Fruit fly (Drosophila melanogaster) whole organism, embryonic: ENCODE results near the gene Mettl2.

Experiments
- Abd-B ChIP-seq: fragments of 200-800 bp; sonication (Bioruptor generic); optimal IDR thresholded peaks from 2 replicates; lab custom pipeline; 2018; ENCODE audit warnings: missing biosample characterization, mild to moderate bottlenecking, missing genetic modification characterization, moderate library complexity
- Antp ChIP-seq: fragments of 200-800 bp; sonication (Bioruptor generic); optimal IDR thresholded peaks from 3 replicates; lab custom pipeline; 2016; ENCODE audit warnings: missing biosample characterization, missing genetic modification characterization
- B-H2 ChIP-seq: fragments of 200-800 bp; sonication (Bioruptor generic); optimal IDR thresholded peaks from 2 replicates; lab custom pipeline; 2018; ENCODE audit warnings: missing biosample characterization, mild to moderate bottlenecking, missing genetic modification characterization
- CG11504 ChIP-seq: fragments of 200-800 bp; sonication (Bioruptor generic); optimal IDR thresholded peaks from 3 replicates; lab custom pipeline; 2019; ENCODE audit warnings: missing biosample characterization, mild to moderate bottlenecking, missing genetic modification characterization, moderate library complexity
- CG14014 ChIP-seq: fragments of 200-800 bp; sonication (Bioruptor generic); IDR thresholded peaks from 2 replicates; pipeline ENCODE4 v1.3.6; 2022; ENCODE audit warnings: missing biosample characterization, missing genetic modification characterization
- CG15479 ChIP-seq: fragments of 200-800 bp; sonication (Bioruptor generic); optimal IDR thresholded peaks from 3 replicates; lab custom pipeline; 2019; ENCODE audit warnings: missing biosample characterization, mild to moderate bottlenecking, missing genetic modification characterization, moderate library complexity
- CG18262 ChIP-seq: fragments of 200-800 bp; optimal IDR thresholded peaks from 3 replicates; lab custom pipeline; 2019; ENCODE audit warnings: missing biosample characterization, mild to moderate bottlenecking, missing genetic modification characterization, moderate library complexity
- CG2712 ChIP-seq: fragments of 200-800 bp; optimal IDR thresholded peaks from 3 replicates; lab custom pipeline; 2019; ENCODE audit warnings: missing biosample characterization, mild to moderate bottlenecking, missing genetic modification characterization, moderate library complexity
- CG30403 ChIP-seq: fragments of 200-800 bp; sonication (Bioruptor generic); optimal IDR thresholded peaks from 3 replicates; lab custom pipeline; 2016; ENCODE audit warnings: missing biosample characterization, missing genetic modification characterization
- CG31365 ChIP-seq: fragments of 200-800 bp; sonication (Bioruptor generic); optimal IDR thresholded peaks from 2 replicates; lab custom pipeline; 2018; ENCODE audit warnings: missing biosample characterization, mild to moderate bottlenecking, missing genetic modification characterization
- CG31388 ChIP-seq: fragments of 200-800 bp; sonication (Bioruptor generic); optimal IDR thresholded peaks from 2 replicates; lab custom pipeline; 2016; ENCODE audit warnings: missing biosample characterization, missing genetic modification characterization
- CG4820 ChIP-seq: fragments of 200-800 bp; sonication (Bioruptor generic); optimal IDR thresholded peaks from 3 replicates; lab custom pipeline; 2016; ENCODE audit warnings: missing biosample characterization, missing genetic modification characterization
- CG7928 ChIP-seq: fragments of 200-800 bp; sonication (Bioruptor generic); optimal IDR thresholded peaks from 2 replicates; lab custom pipeline; 2017; ENCODE audit warnings: missing biosample characterization, mild to moderate bottlenecking, missing genetic modification characterization
- CG9932 ChIP-seq: fragments of 200-800 bp; sonication (Bioruptor generic); IDR thresholded peaks from 2 replicates; pipeline ENCODE4 v1.3.6; 2022; ENCODE audit warnings: missing biosample characterization, missing genetic modification characterization
- Chrac-16 ChIP-seq: fragments of 200-800 bp; sonication (Bioruptor generic); optimal IDR thresholded peaks from 3 replicates; lab custom pipeline; 2016; ENCODE audit warnings: missing biosample characterization, missing genetic modification characterization
- CoRest ChIP-seq: fragments of 200-800 bp; sonication (Bioruptor generic); optimal IDR thresholded peaks from 3 replicates; lab custom pipeline; 2018; ENCODE audit warnings: missing biosample characterization, mild to moderate bottlenecking, missing genetic modification characterization, moderate library complexity
- Dp ChIP-seq: fragments of 200-800 bp; sonication (Bioruptor generic); optimal IDR thresholded peaks from 2 replicates; lab custom pipeline; 2018; ENCODE audit warnings: missing biosample characterization, mild to moderate bottlenecking, missing genetic modification characterization, moderate library complexity
- ERR ChIP-seq: fragments of 200-800 bp; sonication (Bioruptor generic); optimal IDR thresholded peaks from 2 replicates; lab custom pipeline; 2016; ENCODE audit warnings: missing biosample characterization, missing genetic modification characterization
- HHEX ChIP-seq: fragments of 200-800 bp; sonication (Bioruptor generic); optimal IDR thresholded peaks from 3 replicates; lab custom pipeline; 2017; ENCODE audit warnings: missing biosample characterization, mild to moderate bottlenecking, missing genetic modification characterization, missing genetic modification reagents
- HLH4C ChIP-seq: fragments of 200-800 bp; sonication (Bioruptor generic); IDR thresholded peaks from 3 replicates; pipeline ENCODE4 v1.3.6; 2022; ENCODE audit warnings: missing biosample characterization, missing genetic modification characterization; ENCODE audit not compliant: partially characterized antibody
- Jarid2 ChIP-seq: fragments of 200-800 bp; sonication (Bioruptor generic); optimal IDR thresholded peaks from 3 replicates; lab custom pipeline; 2017; ENCODE audit warnings: mild to moderate bottlenecking, missing biosample characterization, missing genetic modification reagents, missing genetic modification characterization
- Kr ChIP-seq: fragments of 200-800 bp; sonication (Bioruptor generic); optimal IDR thresholded peaks from 2 replicates; lab custom pipeline; 2017; ENCODE audit warnings: missing biosample characterization, mild to moderate bottlenecking, missing genetic modification characterization
- MBD-R2 ChIP-seq: fragments of 200-800 bp; sonication (Bioruptor generic); IDR thresholded peaks from 2 replicates; pipeline ENCODE4 v1.3.6; 2022; ENCODE audit warnings: missing biosample characterization, missing genetic modification characterization
- Meics ChIP-seq: fragments of 200-800 bp; sonication (Bioruptor generic); optimal IDR thresholded peaks from 2 replicates; lab custom pipeline; 2017; ENCODE audit warnings: missing biosample characterization, mild to moderate bottlenecking, missing genetic modification characterization
- Mes4 ChIP-seq: fragments of 200-800 bp; sonication (Bioruptor generic); optimal IDR thresholded peaks from 2 replicates; lab custom pipeline; 2016; ENCODE audit warnings: missing biosample characterization, missing genetic modification characterization
- Side ChIP-seq: fragments of 200-800 bp; sonication (Bioruptor generic); optimal IDR thresholded peaks from 2 replicates; lab custom pipeline; 2016; ENCODE audit warnings: missing biosample characterization, missing genetic modification characterization
- Six4 ChIP-seq: fragments of 200-800 bp; sonication (Bioruptor generic); optimal IDR thresholded peaks from 2 replicates; lab custom pipeline; 2016; ENCODE audit warnings: missing biosample characterization, missing genetic modification characterization
- Sox102F ChIP-seq: fragments of 200-800 bp; sonication (Bioruptor generic); optimal IDR thresholded peaks from 2 replicates; lab custom pipeline; 2018; ENCODE audit warnings: missing biosample characterization, mild to moderate bottlenecking, missing genetic modification characterization, moderate library complexity
- Ssrp ChIP-seq: fragments of 200-800 bp; sonication (Bioruptor generic); optimal IDR thresholded peaks from 2 replicates; lab custom pipeline; 2018; ENCODE audit warnings: missing biosample characterization, mild to moderate bottlenecking, missing genetic modification characterization, moderate library complexity
- Tbp ChIP-seq: fragments of >200 bp; optimal IDR thresholded peaks from 2 replicates; lab custom pipeline; 2018; ENCODE audit warnings: missing biosample characterization, missing genetic modification characterization
- aop ChIP-seq: fragments of 200-800 bp; sonication (Bioruptor generic); IDR thresholded peaks from 2 replicates; pipeline ENCODE4 v1.3.6; 2022; ENCODE audit warnings: missing biosample characterization, missing genetic modification characterization
- corto ChIP-seq: fragments of 200-800 bp; sonication (Bioruptor generic); optimal IDR thresholded peaks from 2 replicates; lab custom pipeline; 2016; ENCODE audit warnings: missing biosample characterization, mild to moderate bottlenecking, missing genetic modification characterization, moderate library complexity
- disco-r ChIP-seq: fragments of 200-800 bp; sonication (Bioruptor generic); optimal IDR thresholded peaks from 2 replicates; lab custom pipeline; 2016; ENCODE audit warnings: missing biosample characterization, missing genetic modification characterization
- dmrt11E ChIP-seq: fragments of 200-800 bp; sonication (Bioruptor generic); optimal IDR thresholded peaks from 3 replicates; lab custom pipeline; 2018; ENCODE audit warnings: missing biosample characterization, mild to moderate bottlenecking, missing genetic modification characterization, moderate library complexity
- exex ChIP-seq: fragments of 200-800 bp; sonication (Bioruptor generic); optimal IDR thresholded peaks from 4 replicates; lab custom pipeline; 2018; ENCODE audit warnings: missing biosample characterization, mild to moderate bottlenecking, missing genetic modification characterization, moderate library complexity
- fu2 ChIP-seq: fragments of 200-800 bp; sonication (Bioruptor generic); optimal IDR thresholded peaks from 2 replicates; lab custom pipeline; 2016; ENCODE audit warnings: missing biosample characterization, missing genetic modification characterization
- grn ChIP-seq: fragments of 200-800 bp; sonication (Bioruptor generic); optimal IDR thresholded peaks from 3 replicates; lab custom pipeline; 2017; ENCODE audit warnings: missing biosample characterization, missing genetic modification characterization
- gt ChIP-seq: fragments of 200-800 bp; sonication (Bioruptor generic); IDR thresholded peaks from 2 replicates; pipeline ENCODE4 v1.3.6; 2022; ENCODE audit warnings: missing biosample characterization, missing genetic modification characterization
- jigr1 ChIP-seq: fragments of 200-800 bp; sonication (Bioruptor generic); IDR thresholded peaks from 3 replicates; pipeline ENCODE4 v1.3.6; 2022; ENCODE audit warnings: missing biosample characterization, missing genetic modification characterization
- maf-S ChIP-seq: fragments of 200-800 bp; sonication (Bioruptor generic); optimal IDR thresholded peaks from 2 replicates; lab custom pipeline; 2016; ENCODE audit warnings: missing biosample characterization, missing genetic modification characterization
- mam ChIP-seq: fragments of 200-800 bp; sonication (Bioruptor generic); optimal IDR thresholded peaks from 3 replicates; lab custom pipeline; 2016; ENCODE audit warnings: missing biosample characterization, missing genetic modification characterization
- pum ChIP-seq: fragments of 200-800 bp; sonication (Bioruptor generic); optimal IDR thresholded peaks from 2 replicates; lab custom pipeline; 2016; ENCODE audit warnings: missing biosample characterization, missing genetic modification characterization
- scrt ChIP-seq: fragments of 200-800 bp; sonication (Bioruptor generic); optimal IDR thresholded peaks from 2 replicates; lab custom pipeline; 2018; ENCODE audit warnings: missing biosample characterization, mild to moderate bottlenecking, missing genetic modification characterization, moderate library complexity
- slou ChIP-seq: fragments of 200-800 bp; sonication (Bioruptor generic); optimal IDR thresholded peaks from 3 replicates; lab custom pipeline; 2016; ENCODE audit warnings: missing biosample characterization, missing genetic modification characterization
- ssp ChIP-seq: fragments of 200-800 bp; sonication (Bioruptor generic); IDR thresholded peaks from 2 replicates; pipeline ENCODE4 v1.3.6; 2022; ENCODE audit warnings: missing biosample characterization, missing genetic modification characterization
- tgo ChIP-seq: fragments of 200-800 bp; sonication (Bioruptor generic); IDR thresholded peaks from 3 replicates; pipeline ENCODE4 v1.3.6; 2022; ENCODE audit warnings: missing biosample characterization, missing genetic modification characterization
- unc-4 ChIP-seq: fragments of 200-800 bp; sonication (Bioruptor generic); IDR thresholded peaks from 2 replicates; pipeline ENCODE4 v1.3.6; 2022; ENCODE audit warnings: missing biosample characterization, missing genetic modification characterization; ENCODE audit not compliant: partially characterized antibody
- wek ChIP-seq: fragments of 200-800 bp; sonication (Bioruptor generic); optimal IDR thresholded peaks from 3 replicates; lab custom pipeline; 2018; ENCODE audit warnings: missing biosample characterization, mild to moderate bottlenecking, missing genetic modification characterization, moderate library complexity
- wor ChIP-seq: fragments of 200-800 bp; sonication (Bioruptor generic); IDR thresholded peaks from 2 replicates; pipeline ENCODE4 v1.3.6; 2022; ENCODE audit warnings: missing biosample characterization, missing genetic modification characterization
- zfh1 ChIP-seq: fragments of 200-800 bp; sonication (Bioruptor generic); IDR thresholded peaks from 3 replicates; pipeline ENCODE4 v1.3.6; 2022; ENCODE audit warnings: missing biosample characterization, missing genetic modification characterization

Gene Mettl2

DNA sequence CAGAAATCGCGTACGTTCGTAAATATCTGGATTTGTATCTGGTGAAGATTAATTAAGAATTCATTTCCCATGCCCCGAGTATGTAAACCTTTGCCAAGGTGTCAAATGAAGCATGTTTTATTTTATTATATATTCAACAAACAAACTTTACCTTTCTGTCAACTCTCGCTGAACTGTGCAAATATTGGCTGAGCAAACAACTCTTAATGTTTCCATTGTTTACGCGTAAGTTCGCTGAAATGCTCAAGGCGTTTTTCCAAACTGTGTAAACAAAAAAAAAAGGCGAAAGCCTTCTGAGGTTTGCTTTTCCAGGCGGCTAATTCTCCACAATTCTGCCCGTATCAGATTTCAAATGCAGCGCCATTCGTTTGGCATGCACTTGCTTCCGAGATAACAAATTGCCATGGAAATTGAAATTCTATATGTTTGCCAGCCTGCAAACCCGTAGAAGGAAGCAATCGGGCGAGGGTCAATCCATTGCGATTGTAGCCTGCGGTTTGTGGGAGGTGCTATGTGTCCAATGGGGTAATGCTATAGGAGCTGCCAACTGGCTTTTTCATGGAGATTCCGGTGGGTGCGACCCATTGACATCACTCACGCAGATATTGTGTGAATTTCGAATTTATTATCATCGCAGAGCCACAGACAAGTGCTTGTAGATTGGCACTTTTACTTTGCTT lies 47.2 kb downstream of the Mettl2 start (continued):
- TF ChIP-seq dmrt11E (tag; lab: Kevin White, UChicago) (no peak), CG4820 (GFP tag; lab: Kevin White, UChicago) (no peak), mam (GFP tag; lab: Kevin White, UChicago) (peak; percentile 62), CG11504 (tag; lab: Kevin White, UChicago) (no peak), MBD-R2 (no peak; the same call in 1 of the 2 replicates), grn (GFP tag; lab: Kevin White, UChicago) (peak; percentile 57), HLH4C (GFP tag; lab: Robert Waterston, UW) (no peak), Six4 (GFP tag; lab: Kevin White, UChicago) (peak; percentile 26), ssp (GFP tag; lab: Robert Waterston, UW) (no peak), Chrac-16 (GFP tag; lab: Kevin White, UChicago) (no peak), jigr1 (GFP tag; lab: Robert Waterston, UW) (no peak), Ssrp (no peak), Abd-B (GFP tag; lab: Kevin White, UChicago) (no peak), Antp (no peak), gt (GFP tag; lab: Robert Waterston, UW) (no peak), CG7928 (GFP tag; lab: Kevin White, UChicago) (peak; percentile 64), Meics (peak; percentile 90), aop (GFP tag; lab: Robert Waterston, UW) (no peak), Sox102F (GFP tag; lab: Kevin White, UChicago) (no peak), corto (GFP tag; lab: Kevin White, UChicago) (peak; percentile 62), tgo (GFP tag; lab: Robert Waterston, UW) (peak; percentile 25; the same call in 1 of the 3 replicates), Kr (GFP tag; lab: Kevin White, UChicago) (no peak), maf-S (GFP tag; lab: Kevin White, UChicago) (peak; percentile 63), CG18262 (tag; lab: Kevin White, UChicago) (no peak), Mes4 (no peak), unc-4 (GFP tag; lab: Robert Waterston, UW) (no peak), wek (peak; percentile 65), pum (GFP tag; lab: Kevin White, UChicago) (no peak), Jarid2 (GFP tag; lab: Kevin White, UChicago) (peak; percentile 69), fu2 (peak; percentile 38), CG2712 (no peak), CG30403 (GFP tag; lab: Kevin White, UChicago) (peak; percentile 26), scrt (GFP tag; lab: Kevin White, UChicago) (no peak), CG31388 (GFP tag; lab: Kevin White, UChicago) (peak; percentile 16), Tbp (GFP tag; lab: Kevin White, UChicago) (no peak), exex (tag; lab: Kevin White, UChicago) (peak; percentile 63), HHEX (GFP tag; lab: Kevin White, UChicago) (peak; percentile 91), ERR (peak; percentile 39), CG15479 (GFP tag; lab: Kevin White, UChicago) (no peak), disco-r (GFP tag; lab: Kevin White, UChicago) (no peak), Dp (GFP tag; lab: Kevin White, UChicago) (no peak), CG31365 (peak; percentile 79), Side (GFP tag; lab: Kevin White, UChicago) (peak; percentile 54), CoRest (tag; lab: Kevin White, UChicago) (peak; percentile 62), slou (GFP tag; lab: Kevin White, UChicago) (no peak), CG9932 (peak; percentile 68), zfh1 (GFP tag; lab: Robert Waterston, UW) (0 out of 3 replicates have a peak, but pooled peaks have one; percentile 36), B-H2 (GFP tag; lab: Kevin White, UChicago) (no peak), wor (GFP tag; lab: Robert Waterston, UW) (no peak), CG14014 (GFP tag; lab: Robert Waterston, UW) (peak; percentile 70; the same call in 1 of the 2 replicates)
